Worm (Caenorhabditis elegans) whole organism, L1 larva: ENCODE data around the gene shc-3.

Source experiments
- C34B4.2 ChIP-seq: sonication (generic microtip); optimal IDR thresholded peaks from 2 replicates; lab custom pipeline; 2017; ENCODE audit warnings: mild to moderate bottlenecking, missing genetic modification characterization, missing compliant biosample characterization
- F16B12.6 ChIP-seq: fragments of 150-350 bp; optimal IDR thresholded peaks from 2 replicates; lab custom pipeline; 2014; ENCODE audit warnings: missing biosample characterization, missing genetic modification characterization
- aha-1 ChIP-seq: fragments of 150-350 bp; optimal IDR thresholded peaks from 2 replicates; lab custom pipeline; 2014; ENCODE audit warnings: missing biosample characterization, missing genetic modification characterization
- alr-1 ChIP-seq: fragments of 200-800 bp; sonication (Bioruptor generic); optimal IDR thresholded peaks from 2 replicates; lab custom pipeline; 2018; ENCODE audit warnings: borderline replicate concordance, mild to moderate bottlenecking, missing genetic modification characterization, missing compliant biosample characterization
- aly-2 ChIP-seq: fragments of 150-350 bp; optimal IDR thresholded peaks from 2 replicates; lab custom pipeline; 2014; ENCODE audit warnings: missing biosample characterization, missing genetic modification characterization
- blmp-1 ChIP-seq: fragments of 150-350 bp; optimal IDR thresholded peaks from 2 replicates; lab custom pipeline; 2014; ENCODE audit warnings: missing biosample characterization, missing genetic modification characterization
- ceh-63 ChIP-seq: fragments of 200-800 bp; sonication (Bioruptor generic); optimal IDR thresholded peaks from 2 replicates; lab custom pipeline; 2018; ENCODE audit warnings: mild to moderate bottlenecking, missing genetic modification characterization, missing compliant biosample characterization
- ceh-8 ChIP-seq: fragments of 200-800 bp; sonication (Bioruptor generic); optimal IDR thresholded peaks from 2 replicates; lab custom pipeline; 2018; ENCODE audit warnings: mild to moderate bottlenecking, missing genetic modification characterization, moderate library complexity, missing compliant biosample characterization
- ceh-82 ChIP-seq, 3 experiments: fragments of 150-350 bp in 1 of 3; sonication (generic microtip) in 2 of 3; optimal IDR thresholded peaks; 2 replicates each; lab custom pipeline; 2014 to 2017; ENCODE audit warnings: missing biosample characterization in 3 of 3, missing genetic modification characterization in 3 of 3
- ceh-90 ChIP-seq: sonication (generic microtip); optimal IDR thresholded peaks from 2 replicates; lab custom pipeline; 2016; ENCODE audit warnings: missing genetic modification characterization, missing compliant biosample characterization
- ces-1 ChIP-seq: fragments of 150-350 bp; optimal IDR thresholded peaks from 2 replicates; lab custom pipeline; 2014; ENCODE audit warnings: missing biosample characterization, missing genetic modification reagents, missing genetic modification characterization
- dsc-1 ChIP-seq: sonication (generic microtip); optimal IDR thresholded peaks from 2 replicates; lab custom pipeline; 2016; ENCODE audit warnings: mild to moderate bottlenecking, missing genetic modification characterization, missing compliant biosample characterization
- efl-1 ChIP-seq, 4 experiments: fragments of 150-350 bp; optimal IDR thresholded peaks in 3 of 4; peaks in 1 of 4; 1 replicate in 1 of 4; 2 replicates in 3 of 4; lab custom pipeline; 2014; ENCODE audit warnings: missing biosample characterization in 2 of 4, missing genetic modification characterization in 2 of 4, missing genetic modification reagents in 2 of 4
- elt-3 ChIP-seq, 6 experiments: fragments of 150-350 bp in 1 of 6; sonication (generic microtip); optimal IDR thresholded peaks; 2 replicates each; lab custom pipeline; 2017 to 2018; ENCODE audit warnings: missing biosample characterization in 6 of 6, missing genetic modification characterization in 6 of 6, inconsistent platforms in 1 of 6
- ets-5 ChIP-seq: fragments of 200-800 bp; sonication (Bioruptor generic); IDR thresholded peaks from 2 replicates; pipeline ENCODE4 v1.3.6; 2022; ENCODE audit warnings: missing genetic modification characterization, missing compliant biosample characterization
- fkh-8 ChIP-seq: sonication (generic microtip); optimal IDR thresholded peaks from 2 replicates; lab custom pipeline; 2016; ENCODE audit warnings: mild to moderate bottlenecking, missing genetic modification characterization, missing compliant biosample characterization
- fos-1 ChIP-seq: fragments of 150-350 bp; optimal IDR thresholded peaks from 2 replicates; lab custom pipeline; 2014; ENCODE audit warnings: missing biosample characterization, missing genetic modification characterization
- grh-1 ChIP-seq: fragments of 200-800 bp; sonication (Bioruptor generic); IDR thresholded peaks from 2 replicates; pipeline ENCODE4 v1.3.6; 2022; ENCODE audit warnings: missing genetic modification reagents, missing genetic modification characterization, missing compliant biosample characterization
- hlh-4 ChIP-seq: sonication (generic microtip); optimal IDR thresholded peaks from 2 replicates; lab custom pipeline; 2016; ENCODE audit warnings: mild to moderate bottlenecking, missing genetic modification characterization, missing compliant biosample characterization
- hpl-2 ChIP-seq: fragments of 150-350 bp; optimal IDR thresholded peaks from 2 replicates; lab custom pipeline; 2014; ENCODE audit warnings: missing biosample characterization, missing genetic modification reagents, missing genetic modification characterization
- irx-1 ChIP-seq: sonication (generic microtip); optimal IDR thresholded peaks from 2 replicates; lab custom pipeline; 2016; ENCODE audit warnings: missing genetic modification characterization, missing compliant biosample characterization
- lin-14 ChIP-seq: fragments of 200-800 bp; sonication (Bioruptor generic); optimal IDR thresholded peaks from 2 replicates; lab custom pipeline; 2018; ENCODE audit warnings: mild to moderate bottlenecking, missing genetic modification characterization, moderate library complexity, missing compliant biosample characterization
- lin-35 ChIP-seq, 2 experiments: fragments of 150-350 bp; optimal IDR thresholded peaks; 2 replicates each; lab custom pipeline; 2014; ENCODE audit warnings: missing biosample characterization in 2 of 2, missing genetic modification characterization in 2 of 2, missing genetic modification reagents in 2 of 2
- lin-39 ChIP-seq: fragments of 150-350 bp; optimal IDR thresholded peaks from 2 replicates; lab custom pipeline; 2014; ENCODE audit warnings: missing biosample characterization, missing genetic modification reagents, missing genetic modification characterization
- lsy-2 ChIP-seq, 2 experiments: fragments of 150-350 bp; optimal IDR thresholded peaks; 2 replicates each; lab custom pipeline; 2014; ENCODE audit warnings: missing biosample characterization in 2 of 2, missing genetic modification characterization in 2 of 2
- mab-9 ChIP-seq: fragments of 200-800 bp; sonication (Bioruptor generic); IDR thresholded peaks from 2 replicates; pipeline ENCODE4 v1.3.6; 2022; ENCODE audit warnings: missing genetic modification reagents, missing genetic modification characterization, missing compliant biosample characterization
- mef-2 ChIP-seq: fragments of 150-350 bp; optimal IDR thresholded peaks from 2 replicates; lab custom pipeline; 2014; ENCODE audit warnings: missing biosample characterization, missing genetic modification characterization
- nhr-11 ChIP-seq: fragments of 150-350 bp; optimal IDR thresholded peaks from 2 replicates; lab custom pipeline; 2014; ENCODE audit warnings: missing biosample characterization, missing genetic modification characterization
- nhr-12 ChIP-seq: sonication (generic microtip); optimal IDR thresholded peaks from 2 replicates; lab custom pipeline; 2017; ENCODE audit warnings: missing biosample characterization, missing genetic modification characterization
- nhr-237 ChIP-seq: fragments of 150-350 bp; optimal IDR thresholded peaks from 2 replicates; lab custom pipeline; 2014; ENCODE audit warnings: missing biosample characterization, missing genetic modification characterization
- nhr-28 ChIP-seq: fragments of 150-350 bp; optimal IDR thresholded peaks from 2 replicates; lab custom pipeline; 2014; ENCODE audit warnings: missing biosample characterization, missing genetic modification characterization
- nhr-47 ChIP-seq: sonication (generic microtip); optimal IDR thresholded peaks from 2 replicates; lab custom pipeline; 2016; ENCODE audit warnings: mild to moderate bottlenecking, missing genetic modification characterization, moderate library complexity, missing compliant biosample characterization
- nhr-76 ChIP-seq: sonication (generic microtip); optimal IDR thresholded peaks from 2 replicates; lab custom pipeline; 2017; ENCODE audit warnings: missing biosample characterization, missing genetic modification characterization
- nhr-84 ChIP-seq: sonication (generic microtip); optimal IDR thresholded peaks from 2 replicates; lab custom pipeline; 2017; ENCODE audit warnings: missing biosample characterization, missing genetic modification characterization
- nhr-85 ChIP-seq: sonication (generic microtip); peaks from one replicate; lab custom pipeline; 2016; ENCODE audit warnings: missing genetic modification characterization, inconsistent platforms, missing compliant biosample characterization
- nhr-90 ChIP-seq: sonication (generic microtip); optimal IDR thresholded peaks from 2 replicates; lab custom pipeline; 2016; ENCODE audit warnings: mild to moderate bottlenecking, missing genetic modification characterization, missing compliant biosample characterization; ENCODE audit not compliant: poor library complexity
- pag-3 ChIP-seq: sonication (generic microtip); optimal IDR thresholded peaks from 2 replicates; lab custom pipeline; 2017; ENCODE audit warnings: missing genetic modification characterization, mild to moderate bottlenecking, missing compliant biosample characterization, antibody characterized with exemption, borderline replicate concordance; ENCODE audit not compliant: insufficient read depth
- pax-3 ChIP-seq: fragments of 200-800 bp; sonication (Bioruptor generic); optimal IDR thresholded peaks from 2 replicates; lab custom pipeline; 2018; ENCODE audit warnings: mild to moderate bottlenecking, missing genetic modification characterization, moderate library complexity, missing compliant biosample characterization
- pqm-1 ChIP-seq: sonication (generic microtip); optimal IDR thresholded peaks from 3 replicates; lab custom pipeline; 2017; ENCODE audit warnings: missing biosample characterization, missing genetic modification characterization
- skn-1 ChIP-seq: fragments of 150-350 bp; optimal IDR thresholded peaks from 2 replicates; lab custom pipeline; 2014; ENCODE audit warnings: missing biosample characterization, missing genetic modification characterization
- sox-4 ChIP-seq: sonication (generic microtip); optimal IDR thresholded peaks from 2 replicates; lab custom pipeline; 2016; ENCODE audit warnings: missing genetic modification characterization, missing compliant biosample characterization
- sptf-1 ChIP-seq: fragments of 150-350 bp; optimal IDR thresholded peaks from 2 replicates; lab custom pipeline; 2014; ENCODE audit warnings: missing biosample characterization, missing genetic modification characterization
- sup-37 ChIP-seq: fragments of 200-800 bp; sonication (Bioruptor generic); optimal IDR thresholded peaks from 2 replicates; lab custom pipeline; 2018; ENCODE audit warnings: mild to moderate bottlenecking, missing genetic modification characterization, missing compliant biosample characterization
- swsn-7 ChIP-seq: sonication (generic microtip); optimal IDR thresholded peaks from 2 replicates; lab custom pipeline; 2016; ENCODE audit warnings: missing genetic modification characterization, missing compliant biosample characterization
- tbx-2 ChIP-seq: sonication (generic microtip); optimal IDR thresholded peaks from 2 replicates; lab custom pipeline; 2016; ENCODE audit warnings: missing genetic modification characterization, missing compliant biosample characterization
- tlp-1 ChIP-seq: fragments of 150-350 bp; optimal IDR thresholded peaks from 2 replicates; lab custom pipeline; 2014; ENCODE audit warnings: missing biosample characterization, missing genetic modification characterization
- unc-86 ChIP-seq: sonication (generic microtip); optimal IDR thresholded peaks from 2 replicates; lab custom pipeline; 2016; ENCODE audit warnings: missing genetic modification characterization, missing compliant biosample characterization
- vab-15 ChIP-seq: sonication (generic microtip); optimal IDR thresholded peaks from 2 replicates; lab custom pipeline; 2017; ENCODE audit warnings: missing genotype, mild to moderate bottlenecking, missing genetic modification characterization, missing compliant biosample characterization

Gene shc-3

ce11 chrX:13696152-13696551 is 21.2 kb upstream of the shc-3 start:
- peak; percentile 25 for TF ChIP-seq fkh-8
- TF ChIP-seq lin-14 (GFP tag; lab: Kevin White, UChicago), result peak; percentile 56
- no peak for TF ChIP-seq mef-2 (tag; lab: Kevin White, UChicago)
- TF ChIP-seq ceh-63, result peak; percentile 40
- TF ChIP-seq dsc-1 (tag; lab: Kevin White, UChicago), result peak; percentile 65
- TF ChIP-seq, all 84 proteins: peak for 4

- TF ChIP-seq nhr-85 (tag; lab: Kevin White, UChicago) (no peak), hlh-4 (tag; lab: Kevin White, UChicago) (no peak), nhr-11 (tag; lab: Kevin White, UChicago) (no peak), irx-1 (tag; lab: Kevin White, UChicago) (no peak), ceh-8 (GFP tag; lab: Kevin White, UChicago) (no peak), fos-1 (tag; lab: Kevin White, UChicago) (no peak), vab-15 (tag; lab: Kevin White, UChicago) (no peak), nhr-90 (tag; lab: Kevin White, UChicago) (no peak), sox-4 (tag; lab: Kevin White, UChicago) (no peak)
- TF ChIP-seq, all 84 proteins: peak for 0
Observed at ce11 chrX:13697520-13697919, 19.8 kb upstream of the shc-3 start.

ce11 chrX:13700642-13701233 is 16.6 kb upstream of the shc-3 start:
- peak; percentile 99 for TF ChIP-seq ceh-63
- no peak for TF ChIP-seq tlp-1 (tag; lab: Kevin White, UChicago)
- TF ChIP-seq ceh-90, result no peak
- TF ChIP-seq ceh-82 (tag; optimal IDR thresholded peaks at IDR 0.05; lab: Kevin White, UChicago), result peak; percentile 98 to 100 (median 99)
- peak; percentile 100 for TF ChIP-seq hpl-2 (GFP tag; lab: Kevin White, UChicago)
- peak; percentile 95 for TF ChIP-seq sup-37 (GFP tag; lab: Kevin White, UChicago)
- TF ChIP-seq aly-2 (tag; lab: Kevin White, UChicago), result peak; percentile 96
- peak; percentile 84 for TF ChIP-seq ces-1 (GFP tag; lab: Kevin White, UChicago)
- peak; percentile 44 to 99 (median 86) for TF ChIP-seq elt-3 (tag; optimal IDR thresholded peaks at IDR 0.05; lab: Kevin White, UChicago)
- peak; percentile 98 for TF ChIP-seq unc-86
- peak; percentile 100 for TF ChIP-seq nhr-47 (tag; lab: Kevin White, UChicago)
- TF ChIP-seq F16B12.6 (tag; lab: Kevin White, UChicago), result peak; percentile 25
- TF ChIP-seq nhr-76 (tag; lab: Kevin White, UChicago), result peak; percentile 99
- peak; percentile 95; the same call in 1 of the 2 replicates for TF ChIP-seq ets-5 (GFP tag; lab: Robert Waterston, UW)
- TF ChIP-seq swsn-7 (tag; lab: Kevin White, UChicago), result peak; percentile 99
- no peak for TF ChIP-seq sptf-1 (tag; lab: Kevin White, UChicago)
- peak; percentile 97 for TF ChIP-seq grh-1
- peak; percentile 64 for TF ChIP-seq blmp-1 (tag; lab: Kevin White, UChicago)
- TF ChIP-seq efl-1 (optimal IDR thresholded peaks at IDR 0.05; lab: Kevin White, UChicago), result peak; percentile 88 to 94
- TF ChIP-seq efl-1 (GFP tag; optimal IDR thresholded peaks at IDR 0.05 in 1 of 2; lab: Kevin White, UChicago), result peak; percentile 47 to 98
- peak; percentile 100 for TF ChIP-seq lin-39 (tag; lab: Kevin White, UChicago)
- TF ChIP-seq lin-35 (GFP tag; optimal IDR thresholded peaks at IDR 0.05; lab: Kevin White, UChicago), result peak; percentile 82 to 94
- peak; percentile 89 for TF ChIP-seq nhr-12 (tag; lab: Kevin White, UChicago)
- peak; percentile 64 for TF ChIP-seq C34B4.2 (tag; lab: Kevin White, UChicago)
- TF ChIP-seq lsy-2 (tag; optimal IDR thresholded peaks at IDR 0.05; lab: Kevin White, UChicago), result peak; percentile 95
- TF ChIP-seq nhr-28 (tag; lab: Kevin White, UChicago), result peak; percentile 58
- TF ChIP-seq hlh-4 (tag; lab: Kevin White, UChicago), result peak; percentile 74
- peak; percentile 98 for TF ChIP-seq skn-1
- no peak for TF ChIP-seq pag-3
- TF ChIP-seq alr-1 (tag; lab: Kevin White, UChicago), result no peak
- TF ChIP-seq pax-3 (tag; lab: Kevin White, UChicago), result peak; percentile 96
- peak; percentile 99 for TF ChIP-seq tbx-2
- peak; percentile 97 for TF ChIP-seq nhr-237 (tag; lab: Kevin White, UChicago)
- TF ChIP-seq mab-9 (GFP tag; lab: Robert Waterston, UW), result peak; percentile 99
- peak; percentile 96 for TF ChIP-seq aha-1 (tag; lab: Kevin White, UChicago)
- TF ChIP-seq pqm-1 (tag; lab: Kevin White, UChicago), result peak; percentile 36
- TF ChIP-seq ceh-8 (GFP tag; lab: Kevin White, UChicago), result peak; percentile 99
- peak; percentile 83 for TF ChIP-seq nhr-84 (tag; lab: Kevin White, UChicago)
